Worm (Caenorhabditis elegans) whole organism, L2 larva: Measurements from ENCODE around the gene srbc-68.

Experiments used
- lsy-2 ChIP-seq, 2 experiments: fragments of 150-350 bp in 1 of 2; sonication (generic microtip) in 1 of 2; optimal IDR thresholded peaks; 2 replicates each; lab custom pipeline; 2014 to 2017; ENCODE audit warnings: missing biosample characterization in 2 of 2, missing genetic modification characterization in 2 of 2
- nhr-11 ChIP-seq: fragments of 150-350 bp; optimal IDR thresholded peaks from 2 replicates; lab custom pipeline; 2014; ENCODE audit warnings: missing biosample characterization, missing genetic modification characterization
- unc-62 ChIP-seq: fragments of 150-350 bp; optimal IDR thresholded peaks from 2 replicates; lab custom pipeline; 2014; ENCODE audit warnings: missing biosample characterization, missing genetic modification reagents, missing genetic modification characterization

- no peak for TF ChIP-seq lsy-2 (tag; optimal IDR thresholded peaks at IDR 0.05; lab: Kevin White, UChicago)
- TF ChIP-seq unc-62 (GFP tag; lab: Kevin White, UChicago): no peak
- no peak for TF ChIP-seq nhr-11
Measured at ce11 chrV:3517889-3518288, 28.5 kb downstream of the srbc-68 start, which contains the start of gene str-227.
